Worm (Caenorhabditis elegans): ENCODE data around the gene cysl-4.

- no peak for TF ChIP-seq skn-1 (tag; optimal IDR thresholded peaks at IDR 0.05)
- TF ChIP-seq nhr-11 (tag; optimal IDR thresholded peaks at IDR 0.05): no peak
- TF ChIP-seq ama-1 (optimal IDR thresholded peaks at IDR 0.05): no peak
These were observed 25.9 kb downstream of the cysl-4 start for ce11 chrV:2030661-2031060.

All from whole organism, L3 larva.